Fruit fly (Drosophila melanogaster) whole organism, embryonic: Measurements from ENCODE around the gene Idh3a.

ENCODE experiments used
- Abd-B ChIP-seq: fragments of 200-800 bp; sonication (Bioruptor generic); optimal IDR thresholded peaks from 2 replicates; lab custom pipeline; 2018; ENCODE audit warnings: missing biosample characterization, mild to moderate bottlenecking, missing genetic modification characterization, moderate library complexity
- Aef1 ChIP-seq: fragments of 200-800 bp; sonication (Bioruptor generic); IDR thresholded peaks from 3 replicates; pipeline ENCODE4 v1.3.6; 2022; ENCODE audit warnings: missing biosample characterization, missing genetic modification characterization
- Asciz ChIP-seq: fragments of 200-800 bp; sonication (Bioruptor generic); optimal IDR thresholded peaks from 2 replicates; lab custom pipeline; 2017; ENCODE audit warnings: missing biosample characterization, mild to moderate bottlenecking, missing genetic modification characterization, missing genetic modification reagents
- B-H1 ChIP-seq: fragments of 200-800 bp; sonication (Bioruptor generic); IDR thresholded peaks from 3 replicates; pipeline ENCODE4 v1.3.6; 2022; ENCODE audit warnings: missing biosample characterization, missing genetic modification characterization
- Blimp-1 ChIP-seq: fragments of 200-800 bp; sonication (Bioruptor generic); optimal IDR thresholded peaks from 3 replicates; lab custom pipeline; 2018; ENCODE audit warnings: missing biosample characterization, missing genetic modification characterization, mild to moderate bottlenecking, moderate library complexity, missing genetic modification reagents
- CG10274 ChIP-seq: fragments of 200-800 bp; sonication (Bioruptor generic); optimal IDR thresholded peaks from 3 replicates; lab custom pipeline; 2017; ENCODE audit warnings: missing biosample characterization, mild to moderate bottlenecking, missing genetic modification characterization
- CG11398 ChIP-seq: fragments of 200-800 bp; sonication (Bioruptor generic); optimal IDR thresholded peaks from 2 replicates; lab custom pipeline; 2016; ENCODE audit warnings: missing biosample characterization, missing genetic modification characterization
- CG11696 ChIP-seq: fragments of 200-800 bp; sonication (Bioruptor generic); IDR thresholded peaks from 2 replicates; pipeline ENCODE4 v1.3.6; 2022; ENCODE audit warnings: missing biosample characterization, missing genetic modification characterization
- CG14710 ChIP-seq: fragments of 200-800 bp; sonication (Bioruptor generic); optimal IDR thresholded peaks from 3 replicates; lab custom pipeline; 2019; ENCODE audit warnings: missing biosample characterization, mild to moderate bottlenecking, missing genetic modification characterization, moderate library complexity
- CG1647 ChIP-seq: fragments of 200-800 bp; sonication (Bioruptor generic); optimal IDR thresholded peaks from 3 replicates; lab custom pipeline; 2016; ENCODE audit warnings: missing biosample characterization, missing genetic modification characterization
- CG17186 ChIP-seq: fragments of 200-800 bp; sonication (Bioruptor generic); optimal IDR thresholded peaks from 3 replicates; lab custom pipeline; 2017; ENCODE audit warnings: missing biosample characterization, missing genetic modification reagents, missing genetic modification characterization
- CG17328 ChIP-seq: fragments of 200-800 bp; sonication (Bioruptor generic); IDR thresholded peaks from 2 replicates; pipeline ENCODE4 v1.3.6; 2022; ENCODE audit warnings: missing biosample characterization, missing genetic modification characterization
- CG17912 ChIP-seq: fragments of 200-800 bp; sonication (Bioruptor generic); optimal IDR thresholded peaks from 2 replicates; lab custom pipeline; 2018; ENCODE audit warnings: missing biosample characterization, mild to moderate bottlenecking, missing genetic modification characterization
- CG31388 ChIP-seq: fragments of 200-800 bp; sonication (Bioruptor generic); optimal IDR thresholded peaks from 2 replicates; lab custom pipeline; 2016; ENCODE audit warnings: missing biosample characterization, missing genetic modification characterization
- CG34422 ChIP-seq: fragments of 200-800 bp; sonication (Bioruptor generic); IDR thresholded peaks from 3 replicates; pipeline ENCODE4 v1.3.6; 2022; ENCODE audit warnings: missing biosample characterization, missing genetic modification characterization
- CG3726 ChIP-seq: fragments of 200-800 bp; sonication (Bioruptor generic); IDR thresholded peaks from 3 replicates; pipeline ENCODE4, ENCODE4 v1.3.6; 2022; ENCODE audit warnings: missing biosample characterization, missing genetic modification characterization
- CG6254 ChIP-seq: fragments of 200-800 bp; sonication (Bioruptor generic); optimal IDR thresholded peaks from 3 replicates; lab custom pipeline; 2017; ENCODE audit warnings: mild to moderate bottlenecking, missing biosample characterization, missing genetic modification reagents, missing genetic modification characterization
- CG7745 ChIP-seq: fragments of 200-800 bp; sonication (Bioruptor generic); optimal IDR thresholded peaks from 2 replicates; lab custom pipeline; 2018; ENCODE audit warnings: missing biosample characterization, mild to moderate bottlenecking, missing genetic modification characterization, moderate library complexity
- Dll ChIP-seq: fragments of 200-800 bp; sonication (Bioruptor generic); IDR thresholded peaks from 4 replicates; pipeline ENCODE4 v1.3.6; 2022; ENCODE audit warnings: missing biosample characterization, missing genetic modification characterization; ENCODE audit not compliant: partially characterized antibody
- Hey ChIP-seq: fragments of 200-800 bp; sonication (Bioruptor generic); optimal IDR thresholded peaks from 3 replicates; lab custom pipeline; 2018; ENCODE audit warnings: missing biosample characterization, mild to moderate bottlenecking, missing genetic modification characterization
- HmgD ChIP-seq: fragments of 200-800 bp; sonication (Bioruptor generic); optimal IDR thresholded peaks from 3 replicates; lab custom pipeline; 2016; ENCODE audit warnings: missing biosample characterization, missing genetic modification characterization
- HmgZ ChIP-seq: fragments of 200-800 bp; sonication (Bioruptor generic); optimal IDR thresholded peaks from 2 replicates; lab custom pipeline; 2018; ENCODE audit warnings: missing biosample characterization, mild to moderate bottlenecking, missing genetic modification characterization
- Hr39 ChIP-seq: fragments of >200 bp; optimal IDR thresholded peaks from 2 replicates; lab custom pipeline; 2017
- Hr78 ChIP-seq, 2 experiments: fragments of 200-800 bp in 1 of 2; fragments of >200 bp in 1 of 2; sonication (Bioruptor generic) in 1 of 2; optimal IDR thresholded peaks; 2 replicates each; lab custom pipeline; 2017 to 2019; ENCODE audit warnings: missing biosample characterization in 2 of 2, missing genetic modification characterization in 2 of 2, mild to moderate bottlenecking in 1 of 2, moderate library complexity in 1 of 2
- MTF-1 ChIP-seq: fragments of 200-800 bp; sonication (Bioruptor generic); optimal IDR thresholded peaks from 2 replicates; lab custom pipeline; 2018; ENCODE audit warnings: missing biosample characterization, mild to moderate bottlenecking, missing genetic modification characterization, borderline replicate concordance
- Myb ChIP-seq: fragments of 200-800 bp; sonication (Bioruptor generic); optimal IDR thresholded peaks from 2 replicates; lab custom pipeline; 2016; ENCODE audit warnings: missing biosample characterization, missing genetic modification characterization
- Neu2 ChIP-seq: fragments of 200-800 bp; sonication (Bioruptor generic); optimal IDR thresholded peaks from 3 replicates; lab custom pipeline; 2016; ENCODE audit warnings: missing biosample characterization, missing genetic modification characterization, borderline replicate concordance
- Nf-YB ChIP-seq: fragments of 200-800 bp; sonication (Bioruptor generic); optimal IDR thresholded peaks from 3 replicates; lab custom pipeline; 2019; ENCODE audit warnings: missing biosample characterization, mild to moderate bottlenecking, missing genetic modification characterization, moderate library complexity
- Optix ChIP-seq: fragments of 200-800 bp; sonication (Bioruptor generic); IDR thresholded peaks from 3 replicates; pipeline ENCODE4 v1.3.6; 2022; ENCODE audit warnings: missing biosample characterization, missing genetic modification characterization
- Rx ChIP-seq: fragments of 200-800 bp; sonication (Bioruptor generic); IDR thresholded peaks from 2 replicates; pipeline ENCODE4 v1.3.6; 2022; ENCODE audit warnings: missing biosample characterization, missing genetic modification characterization
- Six4 ChIP-seq: fragments of 200-800 bp; sonication (Bioruptor generic); optimal IDR thresholded peaks from 2 replicates; lab custom pipeline; 2016; ENCODE audit warnings: missing biosample characterization, missing genetic modification characterization
- TFAM ChIP-seq: fragments of 200-800 bp; sonication (Bioruptor generic); optimal IDR thresholded peaks from 2 replicates; lab custom pipeline; 2017; ENCODE audit warnings: missing biosample characterization, missing genetic modification characterization, inconsistent platforms
- Trl ChIP-seq, 3 experiments: fragments of >200 bp in 2 of 3; fragments of 200-800 bp in 1 of 3; sonication (Bioruptor generic) in 1 of 3; optimal IDR thresholded peaks; 2 replicates in 1 of 3; 3 replicates in 2 of 3; lab custom pipeline; 2016 to 2017; ENCODE audit warnings: missing biosample characterization in 1 of 3, missing genetic modification characterization in 1 of 3
- bowl ChIP-seq: fragments of 200-800 bp; sonication (Bioruptor generic); IDR thresholded peaks from 2 replicates; pipeline ENCODE4 v1.3.6; 2022; ENCODE audit warnings: missing biosample characterization, missing genetic modification characterization
- chif ChIP-seq, 2 experiments: fragments of 200-800 bp; sonication (Bioruptor generic); optimal IDR thresholded peaks; 3 replicates each; lab custom pipeline; 2016; ENCODE audit warnings: missing biosample characterization in 2 of 2, missing genetic modification characterization in 2 of 2
- crp ChIP-seq, 2 experiments: fragments of 200-800 bp; sonication (Bioruptor generic); optimal IDR thresholded peaks; 2 replicates in 1 of 2; 3 replicates in 1 of 2; lab custom pipeline; 2017; ENCODE audit warnings: missing biosample characterization in 2 of 2, missing genetic modification characterization in 2 of 2, mild to moderate bottlenecking in 1 of 2, moderate library complexity in 1 of 2
- dm ChIP-seq: fragments of 200-800 bp; sonication (Bioruptor generic); optimal IDR thresholded peaks from 3 replicates; lab custom pipeline; 2016; ENCODE audit warnings: missing biosample characterization, missing genetic modification characterization
- gsb-n ChIP-seq: fragments of 200-800 bp; sonication (Bioruptor generic); optimal IDR thresholded peaks from 3 replicates; lab custom pipeline; 2018; ENCODE audit warnings: missing biosample characterization, mild to moderate bottlenecking, missing genetic modification characterization
- gt ChIP-seq: fragments of 200-800 bp; sonication (Bioruptor generic); IDR thresholded peaks from 2 replicates; pipeline ENCODE4 v1.3.6; 2022; ENCODE audit warnings: missing biosample characterization, missing genetic modification characterization
- lilli ChIP-seq: fragments of 200-800 bp; sonication (Bioruptor generic); optimal IDR thresholded peaks from 3 replicates; lab custom pipeline; 2016; ENCODE audit warnings: missing biosample characterization, missing genetic modification characterization
- nerfin-2 ChIP-seq: fragments of 200-800 bp; sonication (Bioruptor generic); IDR thresholded peaks from 2 replicates; pipeline ENCODE4 v1.3.6; 2022; ENCODE audit warnings: missing biosample characterization, missing genetic modification characterization; ENCODE audit not compliant: partially characterized antibody
- oc ChIP-seq: fragments of 200-800 bp; sonication (Bioruptor generic); optimal IDR thresholded peaks from 2 replicates; lab custom pipeline; 2018; ENCODE audit warnings: missing biosample characterization, mild to moderate bottlenecking, missing genetic modification characterization, moderate library complexity
- pho ChIP-seq: fragments of 200-800 bp; sonication (Bioruptor generic); optimal IDR thresholded peaks from 2 replicates; lab custom pipeline; 2016; ENCODE audit warnings: missing biosample characterization, missing genetic modification characterization
- pros ChIP-seq: fragments of 200-800 bp; sonication (Bioruptor generic); optimal IDR thresholded peaks from 3 replicates; lab custom pipeline; 2019; ENCODE audit warnings: missing biosample characterization, mild to moderate bottlenecking, missing genetic modification characterization, moderate library complexity
- sens-2 ChIP-seq: fragments of 200-800 bp; sonication (Bioruptor generic); IDR thresholded peaks from 2 replicates; pipeline ENCODE4 v1.3.6; 2022; ENCODE audit warnings: missing biosample characterization, missing genetic modification characterization
- sug ChIP-seq: fragments of 200-800 bp; optimal IDR thresholded peaks from 2 replicates; lab custom pipeline; 2019; ENCODE audit warnings: missing biosample characterization, mild to moderate bottlenecking, missing genetic modification characterization, moderate library complexity
- wdn ChIP-seq: fragments of 200-800 bp; sonication (Bioruptor generic); IDR thresholded peaks from 2 replicates; pipeline ENCODE4 v1.3.6; 2022; ENCODE audit warnings: missing biosample characterization, missing genetic modification characterization
- zf30C ChIP-seq: fragments of 200-800 bp; sonication (Bioruptor generic); optimal IDR thresholded peaks from 3 replicates; lab custom pipeline; 2018; ENCODE audit warnings: missing biosample characterization, mild to moderate bottlenecking, missing genetic modification characterization
- zfh1 ChIP-seq: fragments of 200-800 bp; sonication (Bioruptor generic); IDR thresholded peaks from 3 replicates; pipeline ENCODE4 v1.3.6; 2022; ENCODE audit warnings: missing biosample characterization, missing genetic modification characterization

Idh3a gene

DNA sequence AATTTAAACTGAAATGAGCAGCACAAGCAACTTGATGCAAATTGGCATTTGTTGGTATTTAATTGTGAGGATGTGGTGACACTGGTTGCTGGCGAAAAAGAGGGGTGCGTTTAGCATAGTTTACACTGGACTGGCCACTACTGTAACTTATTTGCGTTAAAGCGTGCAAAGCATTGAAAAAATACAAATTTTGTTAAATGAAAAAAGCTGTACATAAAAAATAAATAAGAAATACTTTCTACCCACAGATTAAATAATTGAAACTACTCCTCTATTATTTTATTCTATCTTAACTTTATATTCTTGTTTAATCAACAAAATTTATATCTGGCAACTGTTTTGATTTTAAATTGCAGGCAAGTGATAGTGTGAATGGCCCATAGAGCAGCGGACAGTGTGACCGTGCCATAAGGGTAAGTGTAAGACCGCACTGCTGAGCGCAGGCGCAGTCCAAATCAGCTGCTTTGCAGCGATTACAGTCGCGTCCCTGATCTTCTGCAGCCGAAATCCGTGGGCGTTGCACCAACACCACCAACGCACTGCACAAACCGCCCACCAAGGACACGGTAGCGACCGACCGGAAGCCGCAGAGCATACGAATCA, 44.2 kb upstream of the Idh3a start, which contains the start of the genes Grip84 and car (continued):
- TF ChIP-seq TFAM (GFP tag; lab: Kevin White, UChicago) (no peak), CG7745 (tag; lab: Kevin White, UChicago) (no peak), bowl (GFP tag; lab: Robert Waterston, UW) (no peak), CG11398 (GFP tag; lab: Kevin White, UChicago) (no peak), Abd-B (GFP tag; lab: Kevin White, UChicago) (peak; percentile 82), HmgZ (peak; percentile 36), wdn (GFP tag; lab: Robert Waterston, UW) (peak; percentile 48; the same call in 1 of the 2 replicates), pros (GFP tag; lab: Kevin White, UChicago) (no peak), sens-2 (GFP tag; lab: Robert Waterston, UW) (no peak), Hey (tag; lab: Kevin White, UChicago) (no peak), CG17328 (GFP tag; lab: Robert Waterston, UW) (peak; percentile 52; the same call in 1 of the 2 replicates), Optix (GFP tag; lab: Robert Waterston, UW) (no peak), gsb-n (tag; lab: Kevin White, UChicago) (no peak), crp (GFP tag; optimal IDR thresholded peaks at IDR 0.05; lab: Kevin White, UChicago) (peak; percentile 37 to 90), gt (no peak), HmgD (no peak), pho (GFP tag; lab: Kevin White, UChicago) (peak; percentile 55), zf30C (GFP tag; lab: Kevin White, UChicago) (no peak), CG1647 (GFP tag; lab: Kevin White, UChicago) (peak; percentile 21), CG17912 (GFP tag; lab: Kevin White, UChicago) (no peak), sug (tag; lab: Kevin White, UChicago) (peak; percentile 79), Nf-YB (peak; percentile 6), chif (GFP tag; optimal IDR thresholded peaks at IDR 0.05; lab: Kevin White, UChicago) (peak; percentile 38 to 48), MTF-1 (GFP tag; lab: Kevin White, UChicago) (no peak), CG11696 (GFP tag; lab: Robert Waterston, UW) (no peak), CG31388 (no peak), Rx (no peak), Asciz (GFP tag; lab: Kevin White, UChicago) (no peak), dm (GFP tag; lab: Kevin White, UChicago) (peak; percentile 48), Hr39 (no peak), CG17186 (GFP tag; lab: Kevin White, UChicago) (peak; percentile 55), Neu2 (GFP tag; lab: Kevin White, UChicago) (no peak), Dll (0 out of 4 replicates have a peak, but pooled peaks have one; percentile 30), Myb (GFP tag; lab: Kevin White, UChicago) (peak; percentile 25), oc (tag; lab: Kevin White, UChicago) (no peak), CG34422 (peak; percentile 43; the same call in 1 of the 3 replicates), lilli (peak; percentile 86), Hr78 (GFP tag; optimal IDR thresholded peaks at IDR 0.05; lab: Kevin White, UChicago) (no peak), CG10274 (no peak), CG6254 (GFP tag; lab: Kevin White, UChicago) (no peak), CG3726 (no peak), Aef1 (peak; percentile 57), Six4 (no peak), CG14710 (tag; lab: Kevin White, UChicago) (peak; percentile 99), Trl (optimal IDR thresholded peaks at IDR 0.05; lab: Kevin White, UChicago) (no peak), Trl (GFP tag; optimal IDR thresholded peaks at IDR 0.05; lab: Kevin White, UChicago) (peak; percentile 66), nerfin-2 (GFP tag; lab: Robert Waterston, UW) (no peak), Blimp-1 (GFP tag; lab: Kevin White, UChicago) (no peak), B-H1 (no peak), zfh1 (GFP tag; lab: Robert Waterston, UW) (no peak; the same call in 2 of the 3 replicates)
